Fruit fly (Drosophila melanogaster): ENCODE results near the gene loaf.
A peak's percentile ranks its signal among the peaks of the same experiment; 100 is the strongest.

The loaf gene

DNA sequence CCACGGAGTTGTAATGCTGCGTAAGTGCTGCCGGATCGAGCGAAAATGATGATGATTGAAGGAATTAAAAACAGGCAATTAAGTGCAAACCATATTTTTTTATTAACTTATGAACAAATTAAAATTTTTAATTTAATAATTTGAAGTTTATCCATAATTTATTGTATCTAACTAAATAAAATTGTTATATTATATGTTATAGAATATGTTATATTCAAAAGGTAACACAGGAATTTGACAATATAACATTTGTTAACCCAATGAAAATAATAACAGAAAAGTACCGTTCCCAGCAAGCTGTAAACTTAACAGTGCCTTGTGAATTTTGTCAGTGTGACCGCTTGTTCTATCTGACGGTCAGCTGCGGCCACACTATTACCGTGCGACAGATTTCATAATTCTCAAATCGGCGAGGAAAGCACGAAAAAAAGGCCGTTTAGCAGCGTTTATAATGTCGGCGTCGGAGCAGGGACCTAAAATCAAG lies 57.3 kb downstream of the loaf start, which contains the start of the genes Ccdc56 and mtTFB1:
TSS of gene Ccdc56 (plus strand) at position 347 of the 484 bp plus-strand sequence.
TSS of gene mtTFB1 (plus strand) at position 347 of the 484 bp plus-strand sequence.
- no peak for TF ChIP-seq CG8478 (optimal IDR thresholded peaks at IDR 0.05)
- TF ChIP-seq CTCF (optimal IDR thresholded peaks at IDR 0.05): no peak

DNA sequence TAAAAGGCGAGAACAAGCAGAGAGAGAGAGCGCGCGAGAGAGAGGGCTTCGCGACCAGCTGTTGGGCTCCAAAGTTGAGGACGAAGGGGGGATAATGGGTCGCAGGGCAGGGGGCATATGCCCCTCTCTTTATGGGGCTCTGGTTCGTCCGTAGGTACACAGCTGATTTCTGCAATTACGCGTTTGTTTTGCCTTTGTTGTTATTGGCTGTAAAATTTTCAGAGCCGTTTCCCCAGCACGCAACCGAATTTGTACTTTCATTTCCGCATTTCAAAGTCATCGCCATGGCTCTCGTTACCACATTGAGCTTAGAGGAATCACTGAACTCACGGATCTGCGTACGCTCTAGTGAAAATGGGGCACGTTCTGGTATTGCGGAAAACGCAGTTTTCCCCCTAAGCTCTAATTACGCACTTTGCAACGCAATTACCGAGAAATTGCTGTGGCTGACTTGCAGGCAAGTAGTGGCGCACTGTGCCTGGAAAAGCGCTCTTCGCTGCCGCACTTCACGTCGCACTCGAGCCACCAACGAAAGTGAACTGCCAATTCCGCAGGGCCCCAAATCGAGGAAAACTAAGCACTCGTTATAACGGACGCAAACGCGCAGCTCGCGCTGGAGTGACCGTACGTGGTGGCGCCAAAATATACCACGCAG lies 57.9 kb downstream of the loaf start, which contains the start of gene CG11658:
TSS of gene CG11658 (minus strand) at position 576 of the 655 bp plus-strand sequence.
- no peak for TF ChIP-seq CG8478 (optimal IDR thresholded peaks at IDR 0.05)
- TF ChIP-seq CTCF (optimal IDR thresholded peaks at IDR 0.05): no peak

DNA sequence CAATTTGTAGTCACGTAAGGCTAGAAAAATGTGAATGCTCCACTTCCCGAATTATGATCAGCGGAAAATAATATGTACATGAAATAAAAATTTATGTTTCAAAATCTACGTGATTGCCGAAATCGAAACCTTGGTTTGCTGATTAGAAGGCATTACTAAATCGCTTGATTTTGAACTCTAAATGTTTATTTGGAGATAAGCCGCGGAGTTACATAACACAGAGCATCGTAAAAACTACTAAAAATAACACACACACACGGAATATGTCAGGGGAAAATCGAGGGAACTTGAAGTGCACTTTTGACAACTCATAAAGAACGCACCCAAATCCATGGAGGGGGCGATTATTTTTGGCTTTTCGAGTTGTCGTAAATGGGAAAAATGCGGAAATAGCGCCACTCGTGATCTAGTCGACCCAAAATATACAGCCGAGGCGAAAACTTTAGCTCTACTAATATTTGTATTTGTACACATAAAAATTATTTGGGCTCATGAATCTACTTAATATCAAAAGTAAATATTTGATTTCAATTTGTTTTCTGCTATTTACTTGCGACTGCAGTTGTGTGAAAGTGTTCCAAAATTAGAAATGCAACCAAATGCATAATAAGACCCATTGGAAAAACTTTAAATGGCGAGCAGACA lies 61.0 kb downstream of the loaf start:
- no peak for TF ChIP-seq CTCF (optimal IDR thresholded peaks at IDR 0.05)
- TF ChIP-seq CG8478 (optimal IDR thresholded peaks at IDR 0.05): no peak

DNA sequence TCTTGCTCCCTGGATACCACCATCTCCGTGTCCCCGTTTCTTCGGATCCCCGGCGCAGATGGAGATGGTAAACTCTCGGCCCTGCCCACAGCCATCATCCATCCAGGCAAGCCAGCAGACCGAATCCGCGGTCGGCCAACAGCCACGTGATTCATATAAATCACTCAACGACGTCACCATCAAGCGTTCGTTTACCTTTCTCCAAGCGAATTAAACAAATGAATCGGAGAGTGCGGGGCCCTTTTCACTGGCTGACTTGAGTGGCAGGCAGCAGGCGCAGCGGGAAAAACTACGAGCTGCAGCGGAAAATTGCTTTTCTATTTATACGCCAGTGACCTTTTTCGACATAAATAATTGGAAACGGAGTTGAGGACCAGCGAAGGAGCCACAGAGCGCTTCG lies 62.4 kb downstream of the loaf start:
- TF ChIP-seq CG8478 (optimal IDR thresholded peaks at IDR 0.05) (no peak), CTCF (optimal IDR thresholded peaks at IDR 0.05) (no peak)

DNA sequence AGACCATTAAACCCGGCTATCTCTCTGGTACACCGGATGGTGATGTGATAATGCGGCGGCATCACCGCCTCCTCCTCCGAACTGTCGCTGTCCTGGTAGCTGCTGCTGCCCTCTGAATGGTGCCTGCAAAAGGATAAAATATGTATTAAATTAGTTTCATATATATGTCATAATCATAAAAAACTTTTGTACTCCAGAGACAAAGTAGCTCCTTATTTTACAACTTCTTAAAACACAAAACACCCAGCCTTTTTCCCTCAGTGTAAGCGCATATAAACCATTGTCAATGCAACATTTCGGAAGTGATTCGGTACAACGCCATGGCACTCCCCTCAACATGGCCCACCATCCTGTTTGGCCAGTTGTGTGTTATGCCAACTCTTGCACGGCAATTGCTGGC lies 64.3 kb downstream of the loaf start:
- TF ChIP-seq CTCF (optimal IDR thresholded peaks at IDR 0.05) (no peak), CG8478 (optimal IDR thresholded peaks at IDR 0.05) (no peak)

DNA sequence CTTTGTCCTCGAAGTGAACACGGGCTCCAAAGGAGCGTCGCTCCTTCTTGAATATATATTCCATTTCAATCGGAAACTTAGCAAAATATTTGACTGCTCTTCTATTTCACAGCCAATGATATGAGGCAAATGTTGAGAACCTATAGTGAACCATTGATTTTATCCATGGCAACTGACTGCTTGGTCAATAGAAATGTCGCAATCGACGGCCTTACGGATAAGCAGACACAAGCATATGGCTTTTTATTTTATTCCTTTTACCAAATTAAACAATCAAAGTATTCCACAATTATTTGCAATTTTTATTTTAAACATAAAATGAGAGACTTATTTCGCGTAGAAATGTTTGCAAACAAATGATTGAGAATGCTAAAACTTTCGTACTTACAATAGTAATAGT lies 66.8 kb downstream of the loaf start, which contains the start of gene Dnai2:
TSS of gene Dnai2 (minus strand) at position 101 of the 400 bp plus-strand sequence.
- TF ChIP-seq CTCF (optimal IDR thresholded peaks at IDR 0.05): no peak
- no peak for TF ChIP-seq CG8478 (optimal IDR thresholded peaks at IDR 0.05)

DNA sequence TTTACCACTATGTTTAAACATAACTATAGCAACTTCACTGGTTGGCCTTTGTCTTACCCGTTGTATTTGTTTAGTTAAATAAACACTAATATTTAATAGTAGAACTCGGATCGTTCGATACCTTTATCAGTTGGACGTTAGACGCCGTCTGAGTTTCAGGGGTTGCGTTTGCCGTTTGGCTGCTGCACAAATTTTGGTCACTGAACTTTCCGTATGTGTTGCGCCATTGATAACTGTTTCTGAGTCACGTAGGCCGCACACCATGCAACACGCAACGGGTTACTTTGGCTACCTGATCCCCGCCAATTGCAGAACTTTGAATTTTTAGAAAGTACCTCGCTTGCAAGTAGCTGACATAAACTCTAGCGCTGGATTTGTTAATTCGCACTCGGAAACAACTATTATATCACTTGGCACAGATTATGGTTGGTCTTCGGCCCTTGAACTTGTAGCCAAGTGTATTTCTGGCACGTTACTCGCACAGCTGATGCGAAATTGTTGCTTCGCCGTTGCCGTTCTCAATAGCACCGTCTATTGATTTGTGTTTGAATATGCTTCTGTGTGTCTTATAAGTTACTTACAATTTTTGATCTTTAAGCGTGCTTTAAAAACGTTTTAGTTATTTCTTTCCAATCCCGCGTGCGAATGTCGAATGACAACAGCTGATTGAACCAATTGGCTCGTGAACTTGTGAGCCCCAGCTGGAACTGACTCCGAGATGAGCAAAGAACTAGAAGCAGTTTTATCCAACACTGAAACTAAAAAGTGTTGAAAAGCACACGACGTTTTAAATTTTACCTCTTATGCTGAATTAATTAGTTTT lies 69.5 kb downstream of the loaf start, which contains the start of gene Dph1:
TSS of gene Dph1 (minus strand) at position 670 of the 823 bp plus-strand sequence.
- TF ChIP-seq CTCF (optimal IDR thresholded peaks at IDR 0.05): peak in 1 of 2 experiments; percentile 5
- TF ChIP-seq CG8478 (optimal IDR thresholded peaks at IDR 0.05): no peak

DNA sequence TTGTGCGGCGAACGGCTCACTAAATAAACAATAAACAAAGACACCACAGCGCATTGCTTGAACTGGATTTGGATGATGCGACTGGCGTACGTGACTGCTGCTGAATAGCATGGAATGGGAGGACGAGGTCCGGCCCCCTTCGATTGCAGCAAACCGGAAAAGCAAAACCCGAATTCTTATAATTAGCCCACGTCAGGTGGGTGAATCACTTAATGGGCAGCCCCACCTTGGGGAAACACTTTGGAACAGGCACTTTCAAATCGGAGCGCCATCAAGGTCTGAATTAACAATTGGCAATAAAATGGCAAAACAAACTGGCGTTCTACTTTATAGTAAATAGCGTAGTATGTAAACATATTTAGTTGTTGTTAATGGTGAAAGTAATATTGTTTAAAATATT lies 70.2 kb downstream of the loaf start:
- TF ChIP-seq CG8478 (optimal IDR thresholded peaks at IDR 0.05): no peak
- TF ChIP-seq CTCF (optimal IDR thresholded peaks at IDR 0.05): no peak

DNA sequence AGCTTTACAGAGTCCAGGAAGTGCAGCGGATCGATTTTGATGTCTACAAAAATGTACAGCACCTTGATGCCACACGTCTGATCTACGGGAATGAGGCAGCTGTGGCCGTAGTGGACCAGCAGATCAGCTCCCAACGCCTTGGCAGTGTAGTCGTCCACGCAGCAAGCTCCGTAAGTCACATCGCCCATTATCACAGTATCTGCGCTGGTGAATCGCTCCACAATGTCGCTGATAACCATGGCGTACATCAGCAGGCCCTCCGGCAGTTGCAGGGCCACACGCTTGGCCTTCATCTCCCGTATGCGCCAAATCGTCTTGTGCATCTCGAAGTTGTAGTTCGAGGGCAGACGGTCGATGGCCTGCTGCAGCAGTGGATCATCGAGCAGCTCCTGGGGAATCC lies 70.9 kb downstream of the loaf start:
- no peak for TF ChIP-seq CG8478 (optimal IDR thresholded peaks at IDR 0.05)
- no peak for TF ChIP-seq CTCF (optimal IDR thresholded peaks at IDR 0.05)

DNA sequence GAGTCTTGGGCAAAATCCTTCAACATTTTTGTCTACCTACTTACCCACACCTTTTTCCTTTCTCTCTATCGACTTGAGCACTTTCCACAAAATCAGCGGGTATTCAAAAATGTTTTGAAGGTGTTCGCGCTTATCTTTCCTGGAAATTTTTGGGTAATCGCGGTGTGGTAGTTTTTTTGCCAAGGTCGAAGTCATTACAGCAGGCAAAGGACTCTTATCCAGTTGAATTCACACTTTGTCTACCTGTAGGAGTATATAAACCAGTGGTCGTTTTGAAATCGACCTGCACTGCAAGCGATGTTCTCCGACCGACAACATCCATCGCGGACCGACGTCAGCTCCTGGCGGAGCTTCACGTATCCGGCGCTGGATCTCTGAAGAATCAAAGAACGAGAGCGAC lies 73.1 kb downstream of the loaf start:
- TF ChIP-seq CG8478 (optimal IDR thresholded peaks at IDR 0.05): no peak
- no peak for TF ChIP-seq CTCF (optimal IDR thresholded peaks at IDR 0.05)

DNA sequence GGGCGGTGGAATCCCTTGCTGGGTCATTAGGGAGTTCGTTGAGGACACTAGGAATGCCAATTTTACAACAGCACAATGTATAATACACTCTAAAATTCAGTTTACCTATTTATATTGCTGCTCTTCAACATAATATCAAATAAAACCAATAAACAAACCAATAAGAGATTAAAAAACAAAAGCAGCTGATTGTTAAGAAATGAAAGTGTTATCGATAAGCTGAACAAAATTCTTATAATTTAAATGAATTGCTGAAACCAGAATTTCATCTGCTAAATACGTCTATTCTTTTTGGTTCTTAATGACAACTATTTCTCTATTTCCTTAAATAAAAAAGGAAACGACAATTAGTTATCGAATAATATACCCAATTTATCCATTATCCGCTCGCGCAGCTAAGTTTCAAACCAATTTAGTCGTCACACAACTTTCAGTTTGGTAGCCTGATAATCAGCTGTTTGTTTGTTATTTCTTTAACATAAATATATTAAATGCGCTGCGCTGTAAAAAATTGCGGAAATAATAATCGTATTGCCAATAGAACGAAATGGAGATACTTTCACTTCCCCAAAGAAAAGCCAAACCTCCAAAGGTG lies 74.7 kb downstream of the loaf start, which contains the start of the genes Pldn and CG14135:
TSS of gene Pldn (minus strand) at position 197 of the 595 bp plus-strand sequence.
TSS of gene CG14135 (plus strand) at position 369 of the 595 bp plus-strand sequence.
- TF ChIP-seq CTCF (optimal IDR thresholded peaks at IDR 0.05) (peak in 1 of 2 experiments; percentile 12), CG8478 (optimal IDR thresholded peaks at IDR 0.05) (no peak)

DNA sequence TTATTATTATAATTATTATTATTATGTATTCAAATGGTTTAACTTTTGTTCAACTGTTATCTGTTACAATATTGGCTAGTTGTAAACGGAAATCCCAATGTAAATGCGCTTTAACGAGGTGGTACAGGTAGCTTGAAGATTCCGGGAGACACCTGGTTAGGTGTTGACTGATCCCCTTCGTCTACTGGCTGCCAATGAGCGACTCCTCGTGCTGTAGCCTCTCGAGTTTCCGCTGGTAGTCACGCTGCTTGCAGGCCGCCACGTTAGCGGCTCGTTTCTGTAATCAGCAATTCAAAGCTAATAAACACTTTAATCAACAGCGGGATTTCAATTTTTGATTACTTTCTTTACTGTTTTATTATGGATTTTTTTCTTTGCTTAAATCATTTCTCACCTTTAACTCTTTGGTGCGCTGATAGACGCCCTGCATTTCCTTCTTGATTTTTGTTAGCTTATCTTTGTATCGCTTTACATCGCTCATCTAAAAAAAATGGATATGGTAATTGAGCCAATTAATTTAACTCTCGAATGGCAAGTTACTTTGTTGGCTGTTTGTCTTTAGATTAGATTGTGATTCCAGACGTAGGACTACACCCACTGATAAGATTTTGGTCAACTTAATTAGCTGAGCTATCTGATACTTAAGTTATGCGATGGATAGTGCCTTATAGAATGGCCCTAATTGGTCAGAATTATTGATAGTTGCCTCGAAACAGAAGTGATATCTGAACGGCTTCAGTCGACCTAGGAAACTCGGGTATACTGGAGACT lies 76.0 kb downstream of the loaf start:
- TF ChIP-seq CG8478 (optimal IDR thresholded peaks at IDR 0.05): no peak
- TF ChIP-seq CTCF (optimal IDR thresholded peaks at IDR 0.05): no peak

DNA sequence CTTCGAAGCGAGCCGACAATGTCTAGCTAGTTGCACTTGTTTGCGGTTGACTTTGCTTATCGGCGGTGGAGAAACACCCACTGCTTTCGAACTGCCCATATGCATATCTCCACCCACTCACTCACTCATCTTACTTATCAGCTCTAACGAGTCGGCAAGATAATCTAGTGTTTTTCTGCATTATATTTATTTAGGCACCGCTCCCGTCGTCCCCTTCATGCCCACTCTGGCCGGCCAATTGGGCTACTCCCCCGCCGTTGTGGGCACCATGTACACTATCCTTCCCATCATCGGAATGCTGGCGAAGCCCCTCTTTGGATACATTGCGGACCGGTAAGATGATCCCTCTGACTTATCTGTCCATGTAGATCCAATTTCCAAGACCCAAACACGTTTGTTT lies 80.1 kb downstream of the loaf start:
- TF ChIP-seq CG8478 (optimal IDR thresholded peaks at IDR 0.05) (no peak), CTCF (optimal IDR thresholded peaks at IDR 0.05) (no peak)

DNA sequence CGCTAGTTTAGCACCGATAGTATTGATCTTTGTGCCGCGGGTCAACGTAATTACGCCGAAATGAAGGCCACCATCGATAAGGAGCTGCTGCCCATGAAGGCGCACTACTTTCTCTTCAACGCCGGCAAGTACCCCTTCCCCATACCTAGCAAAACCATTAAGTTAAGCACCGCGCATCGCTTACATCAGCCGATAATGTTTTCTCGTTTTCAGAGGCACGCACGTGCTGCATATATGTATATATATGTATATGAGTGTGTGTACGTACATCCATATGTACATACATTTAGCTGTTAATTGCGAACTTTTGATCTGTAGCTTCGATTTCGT lies 81.5 kb downstream of the loaf start:
- TF ChIP-seq CTCF (optimal IDR thresholded peaks at IDR 0.05) (no peak), CG8478 (optimal IDR thresholded peaks at IDR 0.05) (no peak)
